Worm (Caenorhabditis elegans) whole organism, L4 larva: ENCODE measurements around the gene hmp-1.

Experiments used
- D1046.2 ChIP-seq: fragments of 200-800 bp; sonication (Bioruptor generic); IDR thresholded peaks from 2 replicates; pipeline ENCODE4 v1.3.6; 2022; ENCODE audit warnings: missing genetic modification characterization, missing compliant biosample characterization
- F10B5.3 ChIP-seq: sonication (generic microtip); optimal IDR thresholded peaks from 2 replicates; lab custom pipeline; 2016; ENCODE audit warnings: mild to moderate bottlenecking, missing genetic modification characterization, missing compliant biosample characterization
- F26F4.8 ChIP-seq: fragments of 200-800 bp; sonication (Bioruptor generic); conservative IDR thresholded peaks from 2 replicates; pipeline ENCODE4 v1.3.6; 2022; ENCODE audit warnings: missing genetic modification characterization, missing compliant biosample characterization
- T20F7.1 ChIP-seq: fragments of 200-800 bp; sonication (Bioruptor generic); optimal IDR thresholded peaks from 2 replicates; lab custom pipeline; 2018; ENCODE audit warnings: mild to moderate bottlenecking, missing genetic modification characterization, missing compliant biosample characterization
- aha-1 ChIP-seq: fragments of 150-350 bp; peaks from one replicate; lab custom pipeline; 2014; ENCODE audit warnings: missing biosample characterization, missing genetic modification characterization
- arid-1 ChIP-seq: fragments of 200-800 bp; sonication (Bioruptor generic); conservative IDR thresholded peaks from 2 replicates; pipeline ENCODE4 v1.3.6; 2022; ENCODE audit warnings: missing genetic modification reagents, missing genetic modification characterization, missing compliant biosample characterization
- ceh-28 ChIP-seq: fragments of 150-350 bp; optimal IDR thresholded peaks from 2 replicates; lab custom pipeline; 2014; ENCODE audit warnings: missing biosample characterization, missing genetic modification reagents, missing genetic modification characterization
- ceh-44 ChIP-seq: fragments of 200-800 bp; sonication (Bioruptor generic); IDR thresholded peaks from 2 replicates; pipeline ENCODE4 v1.3.6; 2022; ENCODE audit warnings: missing genetic modification reagents, missing genetic modification characterization, missing compliant biosample characterization
- ceh-62 ChIP-seq: sonication (generic microtip); optimal IDR thresholded peaks from 2 replicates; lab custom pipeline; 2017; ENCODE audit warnings: missing biosample characterization, missing genetic modification characterization
- ceh-82 ChIP-seq: sonication (generic microtip); optimal IDR thresholded peaks from 2 replicates; lab custom pipeline; 2017; ENCODE audit warnings: missing biosample characterization, missing genetic modification characterization
- ces-1 ChIP-seq: fragments of 150-350 bp; sonication (generic microtip); optimal IDR thresholded peaks from 4 replicates; lab custom pipeline; 2014; ENCODE audit warnings: missing biosample characterization, missing genetic modification reagents, missing genetic modification characterization
- ctbp-1 ChIP-seq: fragments of 200-800 bp; sonication (Bioruptor generic); IDR thresholded peaks from 2 replicates; pipeline ENCODE4 v1.3.6; 2022; ENCODE audit warnings: missing genetic modification reagents, missing genetic modification characterization, missing compliant biosample characterization
- daf-16 ChIP-seq, 3 experiments: sonication (generic microtip); optimal IDR thresholded peaks; 2 replicates each; lab custom pipeline; 2016 to 2017; ENCODE audit warnings: missing genetic modification characterization in 3 of 3, missing genetic modification reagents in 3 of 3, mild to moderate bottlenecking in 2 of 3, missing compliant biosample characterization in 2 of 3, missing biosample characterization in 1 of 3, moderate library complexity in 1 of 3
- daf-8 ChIP-seq: fragments of 200-800 bp; sonication (Bioruptor generic); IDR thresholded peaks from 2 replicates; pipeline ENCODE4 v1.3.6; 2022; ENCODE audit warnings: missing genetic modification characterization, missing compliant biosample characterization
- dmd-6 ChIP-seq: fragments of 200-800 bp; sonication (Bioruptor generic); IDR thresholded peaks from 2 replicates; pipeline ENCODE4 v1.3.6; 2022; ENCODE audit warnings: missing genetic modification reagents, missing genetic modification characterization, missing compliant biosample characterization
- dmd-8 ChIP-seq: fragments of 200-800 bp; sonication (Bioruptor generic); IDR thresholded peaks from 2 replicates; pipeline ENCODE4 v1.3.6; 2022; ENCODE audit warnings: missing genetic modification characterization, missing compliant biosample characterization
- dve-1 ChIP-seq: sonication (generic microtip); optimal IDR thresholded peaks from 2 replicates; lab custom pipeline; 2017; ENCODE audit warnings: antibody characterized with exemption, mild to moderate bottlenecking, missing genetic modification characterization, missing compliant biosample characterization; ENCODE audit not compliant: insufficient read depth
- fos-1 ChIP-seq: fragments of 150-350 bp; optimal IDR thresholded peaks from 2 replicates; lab custom pipeline; 2014; ENCODE audit warnings: missing biosample characterization, missing genetic modification characterization
- hlh-11 ChIP-seq: fragments of 200-800 bp; sonication (Bioruptor generic); optimal IDR thresholded peaks from 2 replicates; lab custom pipeline; 2018; ENCODE audit warnings: mild to moderate bottlenecking, missing genetic modification characterization, missing compliant biosample characterization
- hlh-30 ChIP-seq: sonication (generic microtip); optimal IDR thresholded peaks from 2 replicates; lab custom pipeline; 2017; ENCODE audit warnings: antibody characterized with exemption, mild to moderate bottlenecking, missing genetic modification characterization, missing compliant biosample characterization; ENCODE audit not compliant: insufficient read depth
- hmg-1.1 ChIP-seq: fragments of 200-800 bp; sonication (Bioruptor generic); IDR thresholded peaks from 2 replicates; pipeline ENCODE4 v1.3.6; 2022; ENCODE audit warnings: missing genetic modification reagents, missing genetic modification characterization, missing compliant biosample characterization
- jun-1 ChIP-seq: fragments of 150-350 bp; optimal IDR thresholded peaks from 2 replicates; lab custom pipeline; 2014; ENCODE audit warnings: missing biosample characterization, missing genetic modification reagents, missing genetic modification characterization
- lin-1 ChIP-seq: fragments of 200-800 bp; sonication (Bioruptor generic); IDR thresholded peaks from 2 replicates; pipeline ENCODE4 v1.3.6; 2022; ENCODE audit warnings: missing genetic modification reagents, missing genetic modification characterization, missing compliant biosample characterization
- lin-15B ChIP-seq: fragments of 150-350 bp; sonication (generic microtip); optimal IDR thresholded peaks from 3 replicates; lab custom pipeline; 2014; ENCODE audit warnings: missing biosample characterization, missing genetic modification characterization
- lin-38 ChIP-seq: fragments of 200-800 bp; sonication (Bioruptor generic); IDR thresholded peaks from 2 replicates; pipeline ENCODE4 v1.3.6; 2022; ENCODE audit warnings: missing genetic modification reagents, missing genetic modification characterization, missing compliant biosample characterization
- lsy-2 ChIP-seq, 2 experiments: fragments of 150-350 bp in 1 of 2; sonication (generic microtip) in 1 of 2; optimal IDR thresholded peaks; 2 replicates each; lab custom pipeline; 2014 to 2017; ENCODE audit warnings: missing biosample characterization in 2 of 2, missing genetic modification characterization in 2 of 2
- mdl-1 ChIP-seq, 2 experiments: fragments of 150-350 bp in 1 of 2; sonication (generic microtip) in 1 of 2; optimal IDR thresholded peaks; 2 replicates each; lab custom pipeline; 2014 to 2017; ENCODE audit warnings: missing biosample characterization in 2 of 2, missing genetic modification characterization in 2 of 2
- mep-1 ChIP-seq: fragments of 150-350 bp; sonication (generic microtip); optimal IDR thresholded peaks from 3 replicates; lab custom pipeline; 2014; ENCODE audit warnings: missing biosample characterization, missing genetic modification characterization
- mes-2 ChIP-seq: sonication (generic microtip); optimal IDR thresholded peaks from 2 replicates; lab custom pipeline; 2016; ENCODE audit warnings: missing genotype, mild to moderate bottlenecking, missing genetic modification characterization, missing compliant biosample characterization; ENCODE audit not compliant: poor library complexity, severe bottlenecking
- mxl-2 ChIP-seq: fragments of 200-800 bp; sonication (Bioruptor generic); conservative IDR thresholded peaks from 2 replicates; pipeline ENCODE4 v1.3.6; 2022; ENCODE audit warnings: missing genetic modification reagents, missing genetic modification characterization, missing compliant biosample characterization
- nhr-237 ChIP-seq: sonication (generic microtip); optimal IDR thresholded peaks from 2 replicates; lab custom pipeline; 2017; ENCODE audit warnings: missing biosample characterization, missing genetic modification characterization
- nhr-28 ChIP-seq: fragments of 150-350 bp; optimal IDR thresholded peaks from 2 replicates; lab custom pipeline; 2014; ENCODE audit warnings: missing biosample characterization, missing genetic modification characterization
- nhr-42 ChIP-seq: fragments of 200-800 bp; sonication (Bioruptor generic); IDR thresholded peaks from 2 replicates; pipeline ENCODE4 v1.3.6; 2022; ENCODE audit warnings: missing genetic modification characterization, missing compliant biosample characterization
- nhr-6 ChIP-seq: fragments of 150-350 bp; optimal IDR thresholded peaks from 2 replicates; lab custom pipeline; 2014; ENCODE audit warnings: missing biosample characterization, missing genetic modification characterization
- pha-4 ChIP-seq, 2 experiments: fragments of 150-350 bp in 1 of 2; fragments of 200-800 bp in 1 of 2; sonication (Bioruptor generic) in 1 of 2; IDR thresholded peaks in 1 of 2; optimal IDR thresholded peaks in 1 of 2; 2 replicates each; pipeline versions ENCODE4 v1.3.6 to Lab custom; 2014 to 2022; ENCODE audit warnings: missing genetic modification characterization in 2 of 2, missing genetic modification reagents in 2 of 2, missing biosample characterization in 1 of 2, missing compliant biosample characterization in 1 of 2
- pqm-1 ChIP-seq: sonication (generic microtip); optimal IDR thresholded peaks from 2 replicates; lab custom pipeline; 2017; ENCODE audit warnings: missing biosample characterization, missing genetic modification characterization
- saeg-2 ChIP-seq: fragments of 200-800 bp; sonication (Bioruptor generic); IDR thresholded peaks from 2 replicates; pipeline ENCODE4 v1.3.6; 2022; ENCODE audit warnings: missing genetic modification reagents, missing genetic modification characterization, missing compliant biosample characterization
- skn-1 ChIP-seq: fragments of 150-350 bp; optimal IDR thresholded peaks from 2 replicates; lab custom pipeline; 2014; ENCODE audit warnings: missing biosample characterization, missing genetic modification characterization
- snpc-1.2 ChIP-seq: fragments of 200-800 bp; sonication (Bioruptor generic); IDR thresholded peaks from 2 replicates; pipeline ENCODE4 v1.3.6; 2022; ENCODE audit warnings: missing genetic modification reagents, missing genetic modification characterization, missing compliant biosample characterization
- snpc-4 ChIP-seq: fragments of 150-350 bp; optimal IDR thresholded peaks from 2 replicates; lab custom pipeline; 2014; ENCODE audit warnings: missing biosample characterization, missing genetic modification characterization
- spr-3 ChIP-seq: fragments of 200-800 bp; sonication (Bioruptor generic); optimal IDR thresholded peaks from 2 replicates; lab custom pipeline; 2018; ENCODE audit warnings: mild to moderate bottlenecking, missing genetic modification characterization, missing compliant biosample characterization
- tra-1 ChIP-seq: fragments of 200-800 bp; sonication (Bioruptor generic); IDR thresholded peaks from 2 replicates; pipeline ENCODE4 v1.3.6; 2022; ENCODE audit warnings: missing genetic modification reagents, missing genetic modification characterization, missing compliant biosample characterization
- unc-130 ChIP-seq: sonication (generic microtip); optimal IDR thresholded peaks from 2 replicates; lab custom pipeline; 2016; ENCODE audit warnings: missing genetic modification reagents, missing genetic modification characterization, missing compliant biosample characterization
- zfp-3 ChIP-seq: fragments of 200-800 bp; sonication (Bioruptor generic); conservative IDR thresholded peaks from 2 replicates; pipeline ENCODE4 v1.3.6; 2022; ENCODE audit warnings: missing genetic modification reagents, missing genetic modification characterization, missing compliant biosample characterization
- zip-2 ChIP-seq: fragments of 150-350 bp; optimal IDR thresholded peaks from 2 replicates; lab custom pipeline; 2014; ENCODE audit warnings: missing biosample characterization, missing genetic modification characterization
- ztf-11 ChIP-seq: fragments of 150-350 bp; optimal IDR thresholded peaks from 2 replicates; lab custom pipeline; 2014; ENCODE audit warnings: missing biosample characterization, missing genetic modification characterization

Gene hmp-1

DNA sequence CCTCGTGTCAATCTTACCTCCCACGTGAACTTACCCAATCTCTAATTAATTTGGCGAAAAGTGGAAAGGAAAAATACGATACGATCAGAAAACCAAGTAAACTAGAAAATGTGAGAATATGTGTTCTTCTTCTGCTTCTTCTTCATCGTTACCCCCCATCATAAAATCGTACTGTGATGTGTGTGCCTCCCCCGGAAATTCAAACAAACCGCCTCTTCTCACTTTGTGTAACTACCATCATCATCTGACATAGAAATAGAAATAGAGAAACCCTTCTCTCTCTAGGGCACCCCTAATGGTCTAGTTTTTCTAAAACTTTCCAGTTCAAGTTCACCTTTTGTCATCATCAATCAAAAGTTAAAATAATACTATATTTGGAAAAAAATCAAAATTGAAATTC lies 12.1 kb downstream of the hmp-1 start:
- TF ChIP-seq mdl-1 (tag; optimal IDR thresholded peaks at IDR 0.05; lab: Kevin White, UChicago): peak; percentile 8 to 17
- TF ChIP-seq hlh-30: peak; percentile 39
- peak; percentile 1 for TF ChIP-seq hlh-11 (tag; lab: Kevin White, UChicago)
- TF ChIP-seq aha-1 (tag; lab: Kevin White, UChicago): peak; percentile 97
- no peak for TF ChIP-seq D1046.2
- peak; percentile 25 for TF ChIP-seq nhr-28 (tag; lab: Kevin White, UChicago)
- no peak for TF ChIP-seq saeg-2 (GFP tag; lab: Robert Waterston, UW)
- TF ChIP-seq dmd-6: peak; percentile 25; the same call in 1 of the 2 replicates
- TF ChIP-seq dve-1: no peak
- peak; percentile 4 for TF ChIP-seq mep-1
- TF ChIP-seq, all 104 proteins: peak for 7

ce11 chrV:11858299-11858698 lies 12.6 kb downstream of the hmp-1 start:
- TF ChIP-seq nhr-237 (tag; lab: Kevin White, UChicago) (no peak), aha-1 (tag; lab: Kevin White, UChicago) (peak; percentile 65)

DNA sequence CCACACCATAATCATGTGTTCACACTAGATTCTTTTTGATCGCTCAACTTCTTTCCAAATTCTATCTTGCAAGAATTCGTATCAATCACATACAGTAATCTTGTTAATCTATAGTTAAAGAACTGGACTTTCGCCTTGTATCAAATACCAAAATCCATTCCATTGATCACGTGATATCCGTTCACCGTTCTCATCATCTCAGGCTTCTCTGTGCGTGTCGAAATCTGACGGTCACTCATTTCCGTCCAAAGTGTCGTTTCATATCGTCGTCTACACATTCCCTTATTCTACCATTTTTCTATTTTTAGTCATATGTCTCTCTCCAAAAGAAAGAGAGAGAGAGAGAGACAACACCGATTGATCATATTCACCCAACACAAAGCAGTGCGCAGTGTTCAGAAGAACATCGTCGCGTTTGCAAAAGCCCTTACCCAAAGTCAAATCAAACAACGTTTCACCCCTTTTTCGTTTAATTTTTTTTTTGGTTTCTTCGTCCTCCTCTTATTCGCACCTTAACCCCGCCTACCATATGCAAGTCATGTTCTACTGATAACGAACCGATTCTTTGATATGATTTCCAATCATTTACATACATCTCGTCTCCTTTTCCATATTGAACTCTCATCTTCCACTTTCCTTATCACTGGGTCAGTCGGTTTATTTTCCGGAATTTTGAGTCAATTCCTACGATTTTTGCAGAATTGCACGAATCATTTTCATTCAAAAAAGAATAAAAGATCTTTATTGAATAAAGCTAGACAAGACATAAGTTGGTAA lies 13.6 kb downstream of the hmp-1 start:
- TF ChIP-seq ztf-11 (tag; lab: Kevin White, UChicago) (no peak), ctbp-1 (GFP tag; lab: Robert Waterston, UW) (no peak), mep-1 (peak; percentile 16), ceh-62 (tag; lab: Kevin White, UChicago) (no peak), snpc-1.2 (GFP tag; lab: Robert Waterston, UW) (no peak), jun-1 (tag; lab: Kevin White, UChicago) (no peak), lin-15B (tag; lab: Kevin White, UChicago) (no peak), F10B5.3 (tag; lab: Kevin White, UChicago) (no peak), pha-4 (GFP tag; IDR thresholded peaks at IDR 0.05; lab: Robert Waterston, UW) (no peak), pha-4 (tag; optimal IDR thresholded peaks at IDR 0.05; lab: Kevin White, UChicago) (peak; percentile 23), mxl-2 (no peak), unc-130 (GFP tag; lab: Kevin White, UChicago) (no peak), F26F4.8 (GFP tag; lab: Robert Waterston, UW) (no peak), zfp-3 (GFP tag; lab: Robert Waterston, UW) (no peak), nhr-42 (GFP tag; lab: Robert Waterston, UW) (no peak), spr-3 (GFP tag; lab: Kevin White, UChicago) (no peak), ceh-44 (GFP tag; lab: Robert Waterston, UW) (no peak), daf-8 (GFP tag; lab: Robert Waterston, UW) (no peak), snpc-4 (no peak), tra-1 (GFP tag; lab: Robert Waterston, UW) (no peak), T20F7.1 (no peak), pqm-1 (tag; lab: Kevin White, UChicago) (peak; percentile 97), skn-1 (no peak), dve-1 (peak; percentile 10), ceh-82 (tag; lab: Kevin White, UChicago) (no peak), hmg-1.1 (GFP tag; lab: Robert Waterston, UW) (no peak), zip-2 (tag; lab: Kevin White, UChicago) (no peak), dmd-8 (GFP tag; lab: Robert Waterston, UW) (no peak), lsy-2 (tag; optimal IDR thresholded peaks at IDR 0.05; lab: Kevin White, UChicago) (peak; percentile 16 to 60), nhr-6 (tag; lab: Kevin White, UChicago) (no peak), ceh-28 (tag; lab: Kevin White, UChicago) (no peak), arid-1 (GFP tag; lab: Robert Waterston, UW) (no peak), lin-38 (GFP tag; lab: Robert Waterston, UW) (no peak), lin-1 (GFP tag; lab: Robert Waterston, UW) (0 out of 2 replicates have a peak, but pooled peaks have one; percentile 10), daf-16 (GFP tag; optimal IDR thresholded peaks at IDR 0.05; lab: Kevin White, UChicago) (no peak), daf-16 (tag; optimal IDR thresholded peaks at IDR 0.05; lab: Kevin White, UChicago) (peak; percentile 67), mes-2 (no peak), dmd-6 (peak; percentile 63), ces-1 (no peak), fos-1 (tag; lab: Kevin White, UChicago) (no peak)
